Worm (Caenorhabditis elegans) whole organism, late embryonic: ENCODE measurements around the gene lin-46.

ENCODE experiments used
- C38D4.7 ChIP-seq: fragments of 200-800 bp; sonication (Bioruptor generic); optimal IDR thresholded peaks from 2 replicates; lab custom pipeline; 2018; ENCODE audit warnings: mild to moderate bottlenecking, missing genetic modification characterization, moderate library complexity, missing compliant biosample characterization
- dmd-4 ChIP-seq: sonication (generic microtip); optimal IDR thresholded peaks from 2 replicates; lab custom pipeline; 2016; ENCODE audit warnings: borderline replicate concordance, missing genetic modification characterization, missing compliant biosample characterization
- ets-4 ChIP-seq: sonication (generic microtip); optimal IDR thresholded peaks from 2 replicates; lab custom pipeline; 2016; ENCODE audit warnings: missing genetic modification characterization, missing compliant biosample characterization
- nhr-11 ChIP-seq: fragments of 150-350 bp; optimal IDR thresholded peaks from 2 replicates; lab custom pipeline; 2014; ENCODE audit warnings: missing biosample characterization, missing genetic modification characterization
- npax-4 ChIP-seq: sonication (generic microtip); optimal IDR thresholded peaks from 2 replicates; lab custom pipeline; 2016; ENCODE audit warnings: missing genetic modification characterization, missing compliant biosample characterization

ce11 chrV:12974047-12974446 is 5.4 kb downstream of the lin-46 start:
- TF ChIP-seq npax-4 (tag; lab: Kevin White, UChicago), result no peak
- TF ChIP-seq ets-4 (tag; lab: Kevin White, UChicago), result no peak
- TF ChIP-seq C38D4.7, result no peak
- TF ChIP-seq nhr-11 (tag; lab: Kevin White, UChicago), result no peak
- TF ChIP-seq dmd-4 (tag; lab: Kevin White, UChicago), result no peak
